Fruit fly (Drosophila melanogaster) Kc167 (cell line): Measurements from ENCODE around the gene Gdap1.

Experiments
- insv ChIP-seq: fragments of >200 bp; optimal IDR thresholded peaks from 3 replicates; lab custom pipeline; 2018; ENCODE audit warnings: missing external identifiers
- ttk ChIP-seq: sonication (Bioruptor generic); optimal IDR thresholded peaks from 2 replicates; lab custom pipeline; 2017; ENCODE audit warnings: missing external identifiers

DNA sequence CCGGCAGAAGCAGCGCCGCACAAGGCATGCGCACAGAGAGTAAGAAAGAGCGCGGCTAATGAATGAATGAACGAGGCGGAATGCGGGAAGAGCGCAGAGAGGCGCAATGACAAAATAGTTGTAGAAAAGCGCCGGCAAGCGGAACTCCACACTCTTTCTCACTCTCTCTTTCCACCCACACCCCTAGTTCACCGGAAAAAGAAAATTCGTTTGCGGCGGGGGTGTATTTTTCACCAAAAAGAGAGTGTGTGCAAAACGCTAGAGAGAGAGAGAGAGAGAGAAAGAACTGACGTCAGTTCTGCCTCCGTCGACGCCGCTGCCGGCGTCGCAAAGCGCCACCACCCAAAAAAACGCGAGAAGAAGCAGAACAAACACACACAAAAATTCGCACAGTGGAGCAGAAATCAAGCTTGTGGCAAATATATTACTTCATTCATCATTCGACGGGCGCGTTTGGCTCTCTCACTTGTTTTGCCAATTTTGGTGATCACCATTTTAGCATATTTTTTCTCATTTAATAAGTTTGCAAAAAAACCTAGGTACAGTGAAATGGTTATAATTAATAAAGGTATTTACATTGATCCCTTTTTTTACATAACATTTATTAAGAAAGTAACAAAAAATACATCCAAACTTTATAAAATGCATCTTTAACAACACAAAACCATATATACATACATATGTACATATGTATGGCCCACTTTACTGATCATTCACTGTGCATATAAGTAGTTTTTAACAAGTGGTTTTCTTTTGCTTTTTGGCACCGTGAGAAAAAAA, 43.3 kb downstream of the Gdap1 start:
- TF ChIP-seq insv (no peak), ttk (no peak)
